Worm (Caenorhabditis elegans) whole organism, early embryonic: ENCODE measurements around the gene M03A1.3.

Source experiments
- B0310.2 ChIP-seq: sonication (generic microtip); optimal IDR thresholded peaks from 2 replicates; lab custom pipeline; 2016; ENCODE audit warnings: mild to moderate bottlenecking, missing genetic modification characterization, missing compliant biosample characterization
- F13C5.2 ChIP-seq: sonication (generic microtip); optimal IDR thresholded peaks from 2 replicates; lab custom pipeline; 2017; ENCODE audit warnings: mild to moderate bottlenecking, missing genetic modification characterization, inconsistent platforms, missing compliant biosample characterization
- aly-1 ChIP-seq: sonication (generic microtip); optimal IDR thresholded peaks from 2 replicates; lab custom pipeline; 2016; ENCODE audit warnings: missing genetic modification characterization, missing compliant biosample characterization
- ama-1 ChIP-seq: fragments of 150-350 bp; optimal IDR thresholded peaks from 2 replicates; lab custom pipeline; 2014
- ceh-13 ChIP-seq: fragments of 200-800 bp; sonication (Bioruptor generic); optimal IDR thresholded peaks from 2 replicates; lab custom pipeline; 2018; ENCODE audit warnings: mild to moderate bottlenecking, missing genetic modification characterization, missing compliant biosample characterization
- ceh-36 ChIP-seq: sonication (generic microtip); optimal IDR thresholded peaks from 2 replicates; lab custom pipeline; 2016; ENCODE audit warnings: missing genetic modification characterization, inconsistent platforms, missing compliant biosample characterization
- ets-7 ChIP-seq: sonication (generic microtip); optimal IDR thresholded peaks from 2 replicates; lab custom pipeline; 2016; ENCODE audit warnings: missing genotype, missing genetic modification characterization, missing compliant biosample characterization
- flt-1 ChIP-seq: fragments of 200-800 bp; sonication (Bioruptor generic); IDR thresholded peaks from 2 replicates; pipeline ENCODE4 v1.3.6; 2022; ENCODE audit warnings: missing genetic modification characterization, missing compliant biosample characterization
- hmbx-1 ChIP-seq: sonication (generic microtip); optimal IDR thresholded peaks from 2 replicates; lab custom pipeline; 2016; ENCODE audit warnings: mild to moderate bottlenecking, missing genetic modification characterization, missing compliant biosample characterization
- hmg-4 ChIP-seq: fragments of 200-800 bp; sonication (Bioruptor generic); optimal IDR thresholded peaks from 2 replicates; lab custom pipeline; 2018; ENCODE audit warnings: mild to moderate bottlenecking, missing genetic modification characterization, missing compliant biosample characterization
- hnd-1 ChIP-seq: sonication (generic microtip); optimal IDR thresholded peaks from 2 replicates; lab custom pipeline; 2016; ENCODE audit warnings: missing genetic modification characterization, missing compliant biosample characterization
- pes-1 ChIP-seq: fragments of 200-800 bp; sonication (Bioruptor generic); IDR thresholded peaks from 2 replicates; pipeline ENCODE4 v1.3.6; 2022; ENCODE audit warnings: missing genetic modification reagents, missing genetic modification characterization, missing compliant biosample characterization
- scrt-1 ChIP-seq: fragments of 200-800 bp; sonication (Bioruptor generic); IDR thresholded peaks from 2 replicates; pipeline ENCODE4 v1.3.6; 2022; ENCODE audit warnings: missing genetic modification characterization, missing compliant biosample characterization
- sea-1 ChIP-seq: fragments of 200-800 bp; sonication (Bioruptor generic); conservative IDR thresholded peaks from 2 replicates; pipeline ENCODE4 v1.3.6; 2022; ENCODE audit warnings: missing genetic modification characterization, missing compliant biosample characterization
- tbx-11 ChIP-seq: fragments of 200-800 bp; sonication (Bioruptor generic); IDR thresholded peaks from 2 replicates; pipeline ENCODE4 v1.3.6; 2022; ENCODE audit warnings: missing genetic modification characterization, missing compliant biosample characterization
- tbx-37 ChIP-seq: fragments of 200-800 bp; sonication (Bioruptor generic); conservative IDR thresholded peaks from 2 replicates; pipeline ENCODE4 v1.3.6; 2022; ENCODE audit warnings: missing genetic modification reagents, missing genetic modification characterization, missing compliant biosample characterization
- tra-4 ChIP-seq: sonication (generic microtip); optimal IDR thresholded peaks from 2 replicates; lab custom pipeline; 2017; ENCODE audit warnings: missing genetic modification characterization, missing compliant biosample characterization

Gene M03A1.3

ce11 chrII:4581090-4581489 is 23.5 kb downstream of the M03A1.3 start:
- 0 out of 2 replicates have a peak, but pooled peaks have one; percentile 26 for TF ChIP-seq pes-1 (GFP tag; lab: Robert Waterston, UW)
- TF ChIP-seq ceh-36, result no peak
- no peak for TF ChIP-seq hmbx-1
- no peak for TF ChIP-seq aly-1 (tag; lab: Kevin White, UChicago)
- TF ChIP-seq scrt-1, result no peak
- no peak for TF ChIP-seq ceh-13 (GFP tag; lab: Kevin White, UChicago)
- no peak for TF ChIP-seq hnd-1 (tag; lab: Kevin White, UChicago)
- no peak for TF ChIP-seq flt-1 (GFP tag; lab: Robert Waterston, UW)

- TF ChIP-seq flt-1 (GFP tag; lab: Robert Waterston, UW), result no peak
- no peak for TF ChIP-seq hnd-1 (tag; lab: Kevin White, UChicago)
- TF ChIP-seq pes-1 (GFP tag; lab: Robert Waterston, UW), result no peak
- TF ChIP-seq ceh-13 (GFP tag; lab: Kevin White, UChicago), result no peak
- TF ChIP-seq scrt-1, result no peak
- TF ChIP-seq sea-1 (GFP tag; lab: Robert Waterston, UW), result no peak
- no peak for TF ChIP-seq ets-7 (tag; lab: Kevin White, UChicago)
Measured at ce11 chrII:4583203-4583912, 25.8 kb downstream of the M03A1.3 start.

- TF ChIP-seq pes-1 (GFP tag; lab: Robert Waterston, UW) (no peak), tbx-11 (GFP tag; lab: Robert Waterston, UW) (no peak), B0310.2 (tag; lab: Kevin White, UChicago) (no peak), hmbx-1 (no peak), scrt-1 (no peak), flt-1 (GFP tag; lab: Robert Waterston, UW) (no peak), ceh-13 (GFP tag; lab: Kevin White, UChicago) (no peak)
Measured at ce11 chrII:4584313-4584712, 26.7 kb downstream of the M03A1.3 start.

DNA sequence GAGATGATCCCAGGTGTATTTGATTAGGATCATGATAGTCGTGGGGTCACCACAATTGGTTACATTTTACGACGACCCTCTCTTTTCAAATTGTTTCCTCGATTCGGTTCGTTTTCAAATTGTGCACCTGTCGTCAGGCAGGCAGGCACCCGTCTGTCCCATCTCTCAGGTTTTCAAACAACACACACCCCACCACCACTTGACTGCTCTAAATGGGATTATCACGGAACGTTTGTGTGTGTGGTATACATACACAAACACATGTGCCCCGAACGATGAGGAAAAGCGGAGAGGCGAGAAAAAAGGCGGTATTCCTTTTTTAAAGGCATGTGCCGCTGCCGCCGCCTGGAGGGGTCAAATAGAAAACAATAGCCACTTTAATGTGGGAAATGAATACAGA is 27.7 kb downstream of the M03A1.3 start:
- TF ChIP-seq tbx-37, result no peak
- TF ChIP-seq hmbx-1, result no peak
- TF ChIP-seq hmg-4 (GFP tag; lab: Kevin White, UChicago), result peak; percentile 10
- TF ChIP-seq ceh-36, result peak; percentile 54
- no peak for TF ChIP-seq sea-1 (GFP tag; lab: Robert Waterston, UW)

DNA sequence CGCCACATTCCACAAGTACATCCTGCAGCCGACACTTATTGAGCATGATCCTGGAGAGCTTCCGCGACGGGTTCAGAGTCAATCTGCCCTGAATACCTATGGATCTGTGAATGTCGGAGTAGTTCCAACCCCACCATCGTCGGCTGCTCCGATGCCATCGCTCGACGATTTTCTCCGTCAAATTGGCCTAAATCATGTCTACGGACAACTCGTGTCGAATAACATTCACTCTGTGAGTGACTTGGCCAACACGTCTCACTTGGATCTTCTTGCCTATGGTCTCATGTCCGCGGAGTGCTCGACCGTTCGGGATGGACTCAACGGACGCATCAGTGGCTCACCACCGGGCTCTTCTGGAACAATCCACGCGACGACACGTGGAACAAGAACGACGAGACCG is 32.5 kb downstream of the M03A1.3 start:
- TF ChIP-seq tra-4 (tag; lab: Kevin White, UChicago) (no peak), flt-1 (GFP tag; lab: Robert Waterston, UW) (no peak), B0310.2 (tag; lab: Kevin White, UChicago) (no peak), pes-1 (GFP tag; lab: Robert Waterston, UW) (no peak), aly-1 (tag; lab: Kevin White, UChicago) (no peak)

- TF ChIP-seq ets-7 (tag; lab: Kevin White, UChicago), result no peak
- peak; percentile 29 for TF ChIP-seq ama-1 (lab: Kevin White, UChicago)
- TF ChIP-seq scrt-1, result no peak
- no peak for TF ChIP-seq flt-1 (GFP tag; lab: Robert Waterston, UW)
- no peak for TF ChIP-seq F13C5.2 (tag; lab: Kevin White, UChicago)
Measured at ce11 chrII:4590660-4591059, 33.1 kb downstream of the M03A1.3 start.

ce11 chrII:4597441-4597840 is 39.9 kb downstream of the M03A1.3 start:
- TF ChIP-seq hmg-4 (GFP tag; lab: Kevin White, UChicago), result no peak

DNA sequence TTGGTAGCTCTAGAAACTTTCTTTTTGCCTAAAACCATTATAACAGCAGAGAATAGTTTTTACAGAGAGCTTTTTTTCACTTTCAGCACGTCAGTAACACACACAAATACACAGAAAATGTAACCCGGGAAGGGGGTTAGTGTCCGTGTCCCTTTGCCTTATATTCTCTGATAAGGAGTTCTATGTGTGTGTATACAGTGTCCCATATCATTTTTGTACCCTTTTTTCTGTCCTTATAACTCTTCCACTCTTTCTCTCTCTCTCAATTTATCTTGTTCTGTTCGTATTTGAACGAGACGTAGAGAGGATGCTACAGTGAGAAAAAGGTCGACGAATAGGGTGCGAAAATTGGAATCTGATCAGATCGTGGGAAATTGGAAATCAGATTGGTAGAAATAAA is 41.2 kb downstream of the M03A1.3 start:
- no peak for TF ChIP-seq aly-1 (tag; lab: Kevin White, UChicago)
- TF ChIP-seq B0310.2 (tag; lab: Kevin White, UChicago), result no peak
- TF ChIP-seq hnd-1 (tag; lab: Kevin White, UChicago), result no peak
- TF ChIP-seq ceh-13 (GFP tag; lab: Kevin White, UChicago), result no peak
- no peak for TF ChIP-seq hmg-4 (GFP tag; lab: Kevin White, UChicago)
- no peak for TF ChIP-seq ets-7 (tag; lab: Kevin White, UChicago)
- no peak for TF ChIP-seq hmbx-1
- no peak for TF ChIP-seq pes-1 (GFP tag; lab: Robert Waterston, UW)
- TF ChIP-seq flt-1 (GFP tag; lab: Robert Waterston, UW), result no peak
- no peak for TF ChIP-seq scrt-1
- no peak for TF ChIP-seq ceh-36
- no peak for TF ChIP-seq tra-4 (tag; lab: Kevin White, UChicago)
- no peak for TF ChIP-seq sea-1 (GFP tag; lab: Robert Waterston, UW)

DNA sequence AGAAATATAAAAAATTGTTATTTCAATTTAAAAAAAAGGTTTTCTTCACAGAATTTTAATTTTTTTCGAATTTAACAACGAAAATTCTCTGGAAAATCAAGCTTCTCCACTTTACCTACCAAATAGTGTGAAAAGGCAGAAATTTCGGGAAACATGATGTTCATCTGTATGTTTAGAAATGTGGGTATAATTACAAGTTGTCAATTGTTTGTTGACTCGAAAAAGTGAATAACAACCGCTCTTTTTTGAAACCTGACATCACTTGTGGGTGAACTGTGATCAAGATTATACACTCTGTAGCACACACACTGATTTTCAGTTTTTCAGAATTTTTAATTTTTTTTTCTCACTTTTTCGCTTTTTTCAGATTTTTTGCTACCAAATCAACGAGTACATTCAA is 42.3 kb downstream of the M03A1.3 start:
- no peak for TF ChIP-seq F13C5.2 (tag; lab: Kevin White, UChicago)
- TF ChIP-seq ceh-36, result no peak
- no peak for TF ChIP-seq B0310.2 (tag; lab: Kevin White, UChicago)
- no peak for TF ChIP-seq ets-7 (tag; lab: Kevin White, UChicago)
- no peak for TF ChIP-seq hmbx-1
- TF ChIP-seq aly-1 (tag; lab: Kevin White, UChicago), result no peak
- no peak for TF ChIP-seq tbx-11 (GFP tag; lab: Robert Waterston, UW)
- no peak for TF ChIP-seq tra-4 (tag; lab: Kevin White, UChicago)
- no peak for TF ChIP-seq ama-1 (lab: Kevin White, UChicago)
- no peak for TF ChIP-seq scrt-1
- no peak for TF ChIP-seq hnd-1 (tag; lab: Kevin White, UChicago)
- TF ChIP-seq sea-1 (GFP tag; lab: Robert Waterston, UW), result no peak
- no peak for TF ChIP-seq pes-1 (GFP tag; lab: Robert Waterston, UW)
- no peak for TF ChIP-seq ceh-13 (GFP tag; lab: Kevin White, UChicago)
- TF ChIP-seq tbx-37, result no peak
- TF ChIP-seq hmg-4 (GFP tag; lab: Kevin White, UChicago), result no peak
- no peak for TF ChIP-seq flt-1 (GFP tag; lab: Robert Waterston, UW)
